Fruit fly (Drosophila melanogaster): ENCODE results near the gene CG32277.

Gene CG32277

DNA sequence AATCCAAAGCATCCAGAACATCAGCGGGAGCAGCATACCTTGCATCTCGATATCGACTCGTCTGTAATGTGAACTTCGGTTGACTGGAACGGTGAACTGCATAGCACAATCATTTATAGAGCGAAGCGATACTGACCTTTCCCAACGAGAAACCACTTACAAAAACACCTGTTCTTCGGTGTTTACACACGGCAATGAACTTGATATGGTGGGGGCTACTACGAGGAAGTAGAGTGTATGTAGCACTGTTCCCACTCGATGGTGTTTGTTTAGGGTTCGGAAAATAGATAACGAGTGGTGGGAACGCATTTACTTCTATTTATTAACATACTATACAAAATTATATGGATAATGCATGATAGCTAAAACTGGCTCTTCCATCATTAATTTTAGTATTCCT lies 3.6 kb upstream of the CG32277 start, which contains the start of the genes CG32269 and CG32270:
CG32269 (minus strand) TSS at position 91 of the 400 bp plus-strand sequence.
CG32270 (minus strand) TSS at position 91 of the 400 bp plus-strand sequence.
- no peak for TF ChIP-seq noc (tag; optimal IDR thresholded peaks at IDR 0.05)

DNA sequence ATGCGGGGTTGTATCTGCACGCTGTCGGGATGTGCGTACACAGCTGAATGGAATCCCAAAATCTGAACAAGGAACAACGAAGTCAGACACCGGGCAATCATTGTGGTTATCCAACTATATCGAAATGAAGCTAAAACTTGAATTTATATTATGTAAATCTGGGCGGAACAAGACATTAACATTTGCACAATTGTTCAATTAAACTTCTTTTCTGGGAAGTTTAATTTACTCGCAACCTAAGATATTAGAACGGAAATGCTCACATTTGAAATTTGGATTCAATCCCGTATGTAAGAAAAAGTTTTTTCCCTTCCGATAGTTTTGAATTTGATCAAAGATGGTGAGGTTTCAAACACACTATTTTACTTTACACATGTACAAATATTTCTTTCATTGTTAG lies 1.0 kb upstream of the CG32277 start, which contains the start of gene CG33160:
CG33160 (minus strand) TSS at position 101 of the 400 bp plus-strand sequence.
- TF ChIP-seq noc (tag; optimal IDR thresholded peaks at IDR 0.05): no peak

DNA sequence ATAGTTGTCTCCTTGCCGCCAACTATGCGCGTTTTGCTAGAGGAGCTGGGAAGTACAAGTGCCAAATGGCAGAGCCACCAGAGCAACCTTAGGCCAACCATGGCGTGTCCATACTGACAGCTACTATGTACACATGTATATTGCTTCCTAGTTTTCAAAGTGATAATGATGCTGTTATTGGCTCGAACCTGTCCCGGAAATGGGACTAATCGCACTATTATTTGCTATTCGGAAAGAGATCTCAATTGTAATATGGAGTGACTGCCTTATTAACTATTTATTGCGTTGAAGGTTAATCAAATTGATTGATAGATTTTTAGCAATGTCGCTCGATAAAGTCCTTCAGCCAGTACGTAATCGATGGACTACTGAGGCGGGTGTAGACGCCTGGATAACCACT lies 901 bp downstream of the CG32277 start, which contains the start of gene CG33159:
CG33159 (minus strand) TSS at position 101 of the 400 bp plus-strand sequence.
- TF ChIP-seq noc (tag; optimal IDR thresholded peaks at IDR 0.05): no peak

DNA sequence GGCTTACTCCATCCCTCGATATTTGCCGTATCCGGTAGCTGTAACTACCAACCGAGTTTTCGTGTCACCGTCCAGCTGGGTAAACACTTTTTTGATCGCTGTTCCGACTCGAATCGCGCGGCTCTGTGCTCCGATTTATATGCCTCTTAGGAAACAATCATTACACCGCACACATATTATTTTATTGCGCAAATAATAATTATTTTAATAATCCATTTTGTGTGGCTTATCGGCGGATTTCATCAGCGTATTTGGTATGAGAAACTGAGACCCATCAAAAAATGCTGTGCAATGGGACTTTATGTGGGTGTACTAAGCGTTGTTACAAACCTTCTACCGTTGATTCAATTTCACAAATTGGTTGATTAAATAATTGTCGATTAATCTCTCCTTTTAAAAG lies 2.2 kb downstream of the CG32277 start, which contains the start of gene CG32271:
CG32271 (minus strand) TSS at position 101 of the 400 bp plus-strand sequence.
- no peak for TF ChIP-seq noc (tag; optimal IDR thresholded peaks at IDR 0.05)

DNA sequence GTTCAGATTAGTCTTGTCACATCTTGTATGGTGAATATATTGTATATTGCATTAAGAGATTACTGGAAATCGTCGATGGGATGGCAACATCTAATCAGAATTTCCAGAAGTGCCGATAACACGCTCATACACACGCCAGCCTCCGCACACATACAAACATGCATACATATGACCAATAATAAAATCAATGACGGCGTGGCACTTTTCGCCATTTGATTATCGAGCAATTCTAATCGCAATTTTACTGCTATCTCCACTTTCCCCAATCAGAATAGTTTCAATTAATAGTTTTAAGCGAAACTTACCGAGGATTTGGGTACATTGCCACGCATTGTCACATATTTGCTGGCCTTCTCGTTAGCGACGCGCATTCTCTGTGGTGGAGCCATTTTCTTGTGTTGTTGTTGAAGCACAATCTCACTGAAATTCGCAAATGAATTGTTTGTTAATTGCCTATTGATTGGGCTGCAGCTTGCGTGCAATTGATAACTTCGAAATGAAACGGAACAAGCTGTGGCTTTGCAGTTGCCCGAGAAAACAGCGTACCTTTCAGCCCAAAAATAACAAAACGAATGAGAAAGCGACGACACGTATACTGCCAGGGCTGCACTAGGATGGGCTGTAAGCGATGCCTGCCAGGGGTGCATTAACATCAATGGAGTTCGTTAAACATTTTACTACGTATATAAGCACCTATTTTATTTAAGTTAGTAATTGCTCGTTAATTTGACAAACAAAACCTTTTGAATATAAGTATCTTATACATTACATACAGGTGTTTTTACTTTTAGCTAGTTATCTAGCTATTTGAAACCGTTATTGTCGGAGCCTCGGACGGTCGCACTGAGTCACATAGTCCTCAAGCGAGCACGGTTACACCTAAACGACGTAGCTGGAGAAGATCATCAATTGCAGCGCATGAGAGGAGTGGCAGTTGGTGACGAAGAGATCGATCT lies 6.5 kb downstream of the CG32277 start, which contains the start of the genes CG32276 and gry:
CG32276 (minus strand) TSS at position 601 of the 956 bp plus-strand sequence.
gry (plus strand) TSS at position 644 of the 956 bp plus-strand sequence.
- peak; percentile 82 for TF ChIP-seq noc (tag; optimal IDR thresholded peaks at IDR 0.05)

DNA sequence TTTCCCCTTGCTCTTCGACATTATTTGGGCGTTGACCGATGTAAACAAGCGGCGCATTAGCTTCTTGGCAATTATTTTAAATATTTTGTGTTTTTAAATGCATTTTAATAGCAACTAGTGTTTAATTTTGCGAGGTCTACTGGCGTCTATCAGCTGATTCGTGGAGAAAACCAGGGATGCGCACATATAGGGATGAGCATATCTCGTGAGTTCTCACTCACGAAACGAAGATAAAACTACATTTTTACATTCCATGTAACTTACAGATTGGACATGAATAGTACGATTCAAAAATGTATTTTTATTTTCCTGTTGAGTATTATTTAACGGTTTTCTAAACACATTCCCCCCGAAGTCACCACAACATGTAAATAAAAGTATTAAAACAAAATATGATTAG lies 7.8 kb downstream of the CG32277 start, which contains the start of gene CG14966:
CG14966 (minus strand) TSS at position 168 of the 400 bp plus-strand sequence.
- TF ChIP-seq noc (tag; optimal IDR thresholded peaks at IDR 0.05): no peak

DNA sequence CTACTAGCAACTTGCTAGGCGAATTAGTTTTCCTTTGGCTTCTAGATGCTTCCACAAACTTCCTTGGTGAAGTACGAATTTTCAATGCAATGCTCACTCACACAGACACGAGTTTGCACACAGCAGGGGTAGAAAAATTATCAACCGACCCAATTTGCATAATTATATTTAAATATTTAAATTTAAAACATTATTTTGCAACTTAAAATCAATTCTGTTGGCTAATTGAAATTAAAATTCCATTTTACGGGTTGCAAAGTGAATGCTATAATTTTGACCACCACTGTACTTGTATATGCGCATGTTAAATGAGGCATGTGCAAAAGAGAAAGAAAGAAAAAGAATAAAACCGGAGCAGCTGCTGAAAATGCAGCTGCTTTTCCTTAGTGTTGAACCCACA lies 11.2 kb downstream of the CG32277 start:
- TF ChIP-seq noc (tag; optimal IDR thresholded peaks at IDR 0.05): peak; percentile 93

DNA sequence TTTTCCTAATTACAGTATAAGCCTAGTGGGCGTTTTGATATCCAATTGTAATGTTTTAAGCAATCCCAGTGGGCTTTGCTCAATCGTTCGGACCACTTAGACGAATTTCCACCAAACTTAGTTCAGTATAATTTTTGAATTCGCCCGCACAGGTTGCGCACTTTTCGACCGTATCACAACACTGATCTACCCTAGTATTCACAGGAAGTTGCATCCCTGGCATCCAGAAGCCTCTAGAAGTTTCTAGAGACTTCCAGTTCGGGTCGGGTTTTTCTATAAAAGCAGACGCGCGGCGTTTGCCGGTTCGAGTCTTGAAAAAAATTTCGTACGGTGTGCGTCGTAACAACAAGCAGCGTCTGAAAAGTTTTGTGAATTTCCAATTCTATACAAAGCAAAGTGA lies 12.3 kb downstream of the CG32277 start, which contains the start of gene Hsp83:
Hsp83 (plus strand) TSS at position 58 of the 400 bp plus-strand sequence.
- peak; percentile 87 for TF ChIP-seq noc (tag; optimal IDR thresholded peaks at IDR 0.05)

DNA sequence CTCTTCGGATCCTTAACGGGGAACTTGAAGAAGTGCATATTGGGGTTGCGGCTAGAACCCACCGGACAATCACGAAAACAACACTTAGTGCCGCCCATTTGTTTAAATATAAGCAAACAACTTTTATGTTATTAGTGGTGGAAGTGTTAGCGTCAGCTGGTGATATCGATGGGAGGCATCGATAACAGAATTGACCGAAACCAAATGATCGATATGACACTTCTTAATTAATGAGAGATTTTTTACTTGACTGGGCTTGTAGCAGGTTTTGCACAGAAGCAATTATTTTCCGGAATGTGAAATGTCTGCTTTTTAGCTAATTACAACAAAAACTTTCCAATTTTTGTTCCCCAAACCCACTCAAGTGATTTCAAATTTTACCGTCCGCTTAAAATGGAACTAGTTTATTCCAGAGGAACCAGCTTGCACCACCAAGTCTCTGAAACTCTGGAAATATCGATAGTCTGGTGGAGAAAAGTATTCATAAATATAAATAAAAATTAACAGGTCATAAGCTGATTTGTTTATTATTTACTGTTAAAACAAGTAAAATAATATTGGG lies 12.8 kb downstream of the CG32277 start, which contains the start of gene CG14965:
CG14965 (minus strand) TSS at position 159 of the 562 bp plus-strand sequence.
- TF ChIP-seq noc (tag; optimal IDR thresholded peaks at IDR 0.05): no peak

DNA sequence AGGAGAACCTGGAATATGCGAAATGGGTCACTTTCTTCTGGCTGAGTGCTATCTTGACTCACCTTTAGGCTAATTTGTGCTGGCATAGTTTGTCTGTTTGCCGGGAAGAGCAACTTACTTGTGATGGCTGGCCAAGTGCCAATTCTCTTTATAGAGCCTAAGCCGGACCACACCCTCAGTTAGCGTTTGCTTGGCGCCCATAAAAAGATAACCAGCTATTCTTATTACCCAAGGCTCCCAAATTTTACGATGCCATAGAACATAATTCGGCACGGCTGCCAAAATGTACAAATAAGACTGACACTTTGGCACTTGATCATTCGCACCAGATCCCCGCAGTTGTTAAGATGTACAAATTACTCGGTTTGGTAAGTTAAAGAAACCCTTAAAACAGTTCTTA lies 15.6 kb downstream of the CG32277 start, which contains the start of the genes CG42525 and CG14958:
CG42525 (minus strand) TSS at position 101 of the 400 bp plus-strand sequence.
CG14958 (plus strand) TSS at position 332 of the 400 bp plus-strand sequence.
- no peak for TF ChIP-seq noc (tag; optimal IDR thresholded peaks at IDR 0.05)

DNA sequence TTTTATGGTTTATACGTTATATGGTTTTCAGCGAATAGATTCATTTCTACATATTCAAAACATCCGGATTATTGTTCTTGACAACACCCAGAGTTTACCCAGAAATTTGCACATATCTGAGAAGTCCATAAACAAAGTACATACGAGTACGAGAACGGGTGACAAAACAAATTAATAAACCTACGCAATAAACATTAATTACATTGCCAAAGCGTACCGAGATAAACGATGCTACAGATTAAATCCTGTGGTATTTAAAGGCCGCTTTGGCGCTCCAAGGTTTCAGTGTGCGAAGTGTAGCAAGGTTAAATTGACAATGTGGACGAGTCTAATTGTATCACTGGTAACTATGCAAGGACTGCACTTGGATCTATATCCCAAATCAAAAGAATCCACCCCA lies 18.0 kb downstream of the CG32277 start, which contains the start of gene CG14957:
CG14957 (plus strand) TSS at position 301 of the 400 bp plus-strand sequence.
- peak; percentile 39 for TF ChIP-seq noc (tag; optimal IDR thresholded peaks at IDR 0.05)

DNA sequence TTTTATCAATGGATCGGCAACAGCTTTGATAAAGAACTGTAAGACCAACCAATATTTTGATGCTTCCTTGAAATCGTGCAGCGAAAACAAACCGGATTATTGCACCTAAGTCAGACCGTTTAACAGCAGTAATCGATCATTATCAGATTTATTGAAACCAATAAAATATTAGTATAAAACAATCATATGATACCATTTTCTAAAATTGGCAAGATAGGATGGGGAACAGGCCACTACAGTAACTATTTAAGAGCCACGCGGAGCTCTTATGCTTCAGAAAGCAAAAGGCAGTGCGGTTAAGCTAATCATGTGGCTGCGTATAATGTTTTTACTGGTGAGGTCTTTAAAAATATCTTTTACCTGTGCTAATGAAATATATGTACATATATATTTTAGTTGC lies 18.9 kb downstream of the CG32277 start, which contains the start of gene CG32284:
CG32284 (plus strand) TSS at position 301 of the 400 bp plus-strand sequence.
- TF ChIP-seq noc (tag; optimal IDR thresholded peaks at IDR 0.05): no peak

DNA sequence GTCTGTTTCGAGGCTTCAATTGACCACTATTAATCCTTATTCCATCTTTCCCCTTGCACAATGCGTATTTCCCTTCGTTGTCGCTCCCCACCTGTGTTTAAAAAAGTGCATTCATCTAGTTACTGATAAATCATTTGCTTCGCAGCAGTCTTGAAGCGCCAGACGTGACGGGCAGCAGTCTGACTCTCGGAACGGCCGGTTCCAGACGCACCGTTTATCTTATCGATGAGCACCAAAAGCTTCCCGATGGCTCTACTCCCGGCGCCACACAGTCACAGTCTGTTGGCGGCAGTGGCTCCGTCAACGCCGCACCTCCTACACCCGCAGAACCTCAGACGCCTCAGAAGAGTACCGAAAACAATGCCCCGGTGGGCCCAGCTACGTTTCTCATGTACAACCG lies 21.1 kb downstream of the CG32277 start, which contains the start of gene CG42494:
CG42494 (plus strand) TSS at position 301 of the 400 bp plus-strand sequence.
- TF ChIP-seq noc (tag; optimal IDR thresholded peaks at IDR 0.05): no peak

DNA sequence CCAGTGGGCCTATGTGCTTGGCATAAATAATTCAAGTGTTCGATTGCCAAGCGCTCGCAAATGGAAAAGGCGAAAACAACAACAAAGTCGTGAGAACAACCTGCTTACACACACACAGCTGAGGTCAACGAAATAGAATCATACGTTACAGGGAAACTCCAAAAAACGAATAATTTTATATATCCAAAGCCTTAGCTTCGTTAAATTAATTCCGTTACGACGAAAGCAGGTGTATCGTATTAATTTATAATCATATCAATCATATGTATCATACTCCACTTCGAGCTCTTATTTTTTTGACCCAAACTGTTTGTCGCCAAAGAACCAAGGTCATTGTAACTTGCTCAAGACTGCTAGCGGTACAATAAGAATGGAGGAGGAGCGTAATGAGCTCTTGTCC lies 25.8 kb downstream of the CG32277 start:
- TF ChIP-seq noc (tag; optimal IDR thresholded peaks at IDR 0.05): peak; percentile 84

DNA sequence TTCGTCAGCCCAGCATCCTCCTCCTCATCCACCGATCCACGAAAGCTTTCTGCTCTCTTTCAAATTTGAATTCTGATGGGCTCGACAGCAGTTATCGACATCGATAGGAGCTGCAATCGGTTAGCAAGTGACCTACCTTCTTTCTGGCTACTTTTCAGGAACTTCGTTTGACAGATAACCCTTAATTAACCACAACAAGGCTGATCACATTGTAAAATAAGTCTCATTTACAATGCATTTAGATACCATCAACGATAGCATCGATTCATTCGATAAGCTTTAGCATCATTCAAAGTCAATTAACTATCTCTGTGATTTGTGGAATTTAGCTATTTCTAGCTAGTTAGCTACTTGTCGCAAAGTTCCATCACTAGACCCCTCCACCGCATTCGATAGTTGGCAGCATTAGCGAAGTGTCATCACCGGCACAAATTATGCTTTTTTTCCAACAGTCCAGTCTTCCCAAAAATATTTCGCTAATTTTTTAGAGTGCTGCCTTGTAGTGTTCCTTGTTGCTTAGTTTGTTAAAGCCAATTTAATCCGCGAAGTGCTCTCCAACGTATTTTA lies 26.6 kb downstream of the CG32277 start, which contains the start of the genes MnM and Girdin:
MnM (minus strand) TSS at position 51 of the 567 bp plus-strand sequence.
Girdin (plus strand) TSS at position 401 of the 567 bp plus-strand sequence.
- TF ChIP-seq noc (tag; optimal IDR thresholded peaks at IDR 0.05): no peak
